Worm (Caenorhabditis elegans) whole organism, L1 larva: Measurements from ENCODE around the gene F46B6.2.
A peak's percentile ranks its signal among the peaks of the same experiment; 100 is the strongest.

Experiments used
- C04F5.9 ChIP-seq: sonication (generic microtip); optimal IDR thresholded peaks from 2 replicates; lab custom pipeline; 2016; ENCODE audit warnings: missing genetic modification characterization, missing compliant biosample characterization
- C16A3.4 ChIP-seq: fragments of 150-350 bp; optimal IDR thresholded peaks from 2 replicates; lab custom pipeline; 2014; ENCODE audit warnings: missing biosample characterization, missing genetic modification characterization
- F16B12.6 ChIP-seq: fragments of 150-350 bp; optimal IDR thresholded peaks from 2 replicates; lab custom pipeline; 2014; ENCODE audit warnings: missing biosample characterization, missing genetic modification characterization
- aly-2 ChIP-seq: fragments of 150-350 bp; optimal IDR thresholded peaks from 2 replicates; lab custom pipeline; 2014; ENCODE audit warnings: missing biosample characterization, missing genetic modification characterization
- ceh-63 ChIP-seq: fragments of 200-800 bp; sonication (Bioruptor generic); optimal IDR thresholded peaks from 2 replicates; lab custom pipeline; 2018; ENCODE audit warnings: mild to moderate bottlenecking, missing genetic modification characterization, missing compliant biosample characterization
- ceh-8 ChIP-seq: fragments of 200-800 bp; sonication (Bioruptor generic); optimal IDR thresholded peaks from 2 replicates; lab custom pipeline; 2018; ENCODE audit warnings: mild to moderate bottlenecking, missing genetic modification characterization, moderate library complexity, missing compliant biosample characterization
- ceh-82 ChIP-seq, 3 experiments: fragments of 150-350 bp in 1 of 3; sonication (generic microtip) in 2 of 3; optimal IDR thresholded peaks; 2 replicates each; lab custom pipeline; 2014 to 2017; ENCODE audit warnings: missing biosample characterization in 3 of 3, missing genetic modification characterization in 3 of 3
- ceh-90 ChIP-seq: sonication (generic microtip); optimal IDR thresholded peaks from 2 replicates; lab custom pipeline; 2016; ENCODE audit warnings: missing genetic modification characterization, missing compliant biosample characterization
- ces-1 ChIP-seq: fragments of 150-350 bp; optimal IDR thresholded peaks from 2 replicates; lab custom pipeline; 2014; ENCODE audit warnings: missing biosample characterization, missing genetic modification reagents, missing genetic modification characterization
- dpl-1 ChIP-seq, 3 experiments: fragments of 150-350 bp in 2 of 3; sonication (generic microtip) in 1 of 3; optimal IDR thresholded peaks; 2 replicates each; lab custom pipeline; 2014 to 2017; ENCODE audit warnings: missing biosample characterization in 3 of 3, missing genetic modification characterization in 3 of 3, missing genetic modification reagents in 3 of 3
- dsc-1 ChIP-seq: sonication (generic microtip); optimal IDR thresholded peaks from 2 replicates; lab custom pipeline; 2016; ENCODE audit warnings: mild to moderate bottlenecking, missing genetic modification characterization, missing compliant biosample characterization
- efl-1 ChIP-seq, 4 experiments: fragments of 150-350 bp; optimal IDR thresholded peaks in 3 of 4; peaks in 1 of 4; 1 replicate in 1 of 4; 2 replicates in 3 of 4; lab custom pipeline; 2014; ENCODE audit warnings: missing biosample characterization in 2 of 4, missing genetic modification characterization in 2 of 4, missing genetic modification reagents in 2 of 4
- efl-3 ChIP-seq: fragments of 200-800 bp; sonication (Bioruptor generic); optimal IDR thresholded peaks from 2 replicates; lab custom pipeline; 2018; ENCODE audit warnings: mild to moderate bottlenecking, missing genetic modification characterization, missing compliant biosample characterization
- egl-27 ChIP-seq, 2 experiments: fragments of 150-350 bp in 1 of 2; sonication (generic microtip); optimal IDR thresholded peaks; 3 replicates each; lab custom pipeline; 2017 to 2018; ENCODE audit warnings: missing biosample characterization in 2 of 2, missing genetic modification characterization in 2 of 2, missing genetic modification reagents in 2 of 2
- elt-2 ChIP-seq: sonication (generic microtip); optimal IDR thresholded peaks from 2 replicates; lab custom pipeline; 2016; ENCODE audit warnings: missing genetic modification characterization, mild to moderate bottlenecking, inconsistent platforms, missing compliant biosample characterization, missing genetic modification reagents
- fkh-10 ChIP-seq: sonication (generic microtip); optimal IDR thresholded peaks from 2 replicates; lab custom pipeline; 2017; ENCODE audit warnings: missing biosample characterization, missing genetic modification reagents, missing genetic modification characterization
- fkh-4 ChIP-seq: sonication (generic microtip); optimal IDR thresholded peaks from 2 replicates; lab custom pipeline; 2016; ENCODE audit warnings: missing compliant biosample characterization, missing genetic modification characterization, borderline replicate concordance
- fkh-8 ChIP-seq: sonication (generic microtip); optimal IDR thresholded peaks from 2 replicates; lab custom pipeline; 2016; ENCODE audit warnings: mild to moderate bottlenecking, missing genetic modification characterization, missing compliant biosample characterization
- grh-1 ChIP-seq: fragments of 200-800 bp; sonication (Bioruptor generic); IDR thresholded peaks from 2 replicates; pipeline ENCODE4 v1.3.6; 2022; ENCODE audit warnings: missing genetic modification reagents, missing genetic modification characterization, missing compliant biosample characterization
- hlh-17 ChIP-seq: fragments of 200-800 bp; sonication (Bioruptor generic); optimal IDR thresholded peaks from 2 replicates; lab custom pipeline; 2018; ENCODE audit warnings: missing genetic modification characterization, mild to moderate bottlenecking, missing compliant biosample characterization, moderate library complexity, borderline replicate concordance
- irx-1 ChIP-seq: sonication (generic microtip); optimal IDR thresholded peaks from 2 replicates; lab custom pipeline; 2016; ENCODE audit warnings: missing genetic modification characterization, missing compliant biosample characterization
- lin-13 ChIP-seq: fragments of 150-350 bp; optimal IDR thresholded peaks from 2 replicates; lab custom pipeline; 2014; ENCODE audit warnings: missing biosample characterization, missing genetic modification reagents, missing genetic modification characterization
- lin-35 ChIP-seq, 2 experiments: fragments of 150-350 bp; optimal IDR thresholded peaks; 2 replicates each; lab custom pipeline; 2014; ENCODE audit warnings: missing biosample characterization in 2 of 2, missing genetic modification characterization in 2 of 2, missing genetic modification reagents in 2 of 2
- lin-39 ChIP-seq: fragments of 150-350 bp; optimal IDR thresholded peaks from 2 replicates; lab custom pipeline; 2014; ENCODE audit warnings: missing biosample characterization, missing genetic modification reagents, missing genetic modification characterization
- mab-9 ChIP-seq: fragments of 200-800 bp; sonication (Bioruptor generic); IDR thresholded peaks from 2 replicates; pipeline ENCODE4 v1.3.6; 2022; ENCODE audit warnings: missing genetic modification reagents, missing genetic modification characterization, missing compliant biosample characterization
- mef-2 ChIP-seq: fragments of 150-350 bp; optimal IDR thresholded peaks from 2 replicates; lab custom pipeline; 2014; ENCODE audit warnings: missing biosample characterization, missing genetic modification characterization
- mep-1 ChIP-seq: fragments of 150-350 bp; optimal IDR thresholded peaks from 2 replicates; lab custom pipeline; 2014; ENCODE audit warnings: missing biosample characterization, missing genetic modification characterization
- nhr-11 ChIP-seq: fragments of 150-350 bp; optimal IDR thresholded peaks from 2 replicates; lab custom pipeline; 2014; ENCODE audit warnings: missing biosample characterization, missing genetic modification characterization
- nhr-12 ChIP-seq: sonication (generic microtip); optimal IDR thresholded peaks from 2 replicates; lab custom pipeline; 2017; ENCODE audit warnings: missing biosample characterization, missing genetic modification characterization
- nhr-20 ChIP-seq: sonication (generic microtip); optimal IDR thresholded peaks from 2 replicates; lab custom pipeline; 2016; ENCODE audit warnings: mild to moderate bottlenecking, missing genetic modification characterization, missing compliant biosample characterization
- nhr-237 ChIP-seq: fragments of 150-350 bp; optimal IDR thresholded peaks from 2 replicates; lab custom pipeline; 2014; ENCODE audit warnings: missing biosample characterization, missing genetic modification characterization
- nhr-28 ChIP-seq: fragments of 150-350 bp; optimal IDR thresholded peaks from 2 replicates; lab custom pipeline; 2014; ENCODE audit warnings: missing biosample characterization, missing genetic modification characterization
- nhr-71 ChIP-seq: sonication (generic microtip); optimal IDR thresholded peaks from 2 replicates; lab custom pipeline; 2016; ENCODE audit warnings: mild to moderate bottlenecking, missing genetic modification characterization, moderate library complexity, missing compliant biosample characterization
- nhr-76 ChIP-seq: sonication (generic microtip); optimal IDR thresholded peaks from 2 replicates; lab custom pipeline; 2017; ENCODE audit warnings: missing biosample characterization, missing genetic modification characterization
- nhr-85 ChIP-seq: sonication (generic microtip); peaks from one replicate; lab custom pipeline; 2016; ENCODE audit warnings: missing genetic modification characterization, inconsistent platforms, missing compliant biosample characterization
- nhr-90 ChIP-seq: sonication (generic microtip); optimal IDR thresholded peaks from 2 replicates; lab custom pipeline; 2016; ENCODE audit warnings: mild to moderate bottlenecking, missing genetic modification characterization, missing compliant biosample characterization; ENCODE audit not compliant: poor library complexity
- snu-23 ChIP-seq: sonication (generic microtip); optimal IDR thresholded peaks from 2 replicates; lab custom pipeline; 2016; ENCODE audit warnings: missing genetic modification characterization, missing compliant biosample characterization
- sox-4 ChIP-seq: sonication (generic microtip); optimal IDR thresholded peaks from 2 replicates; lab custom pipeline; 2016; ENCODE audit warnings: missing genetic modification characterization, missing compliant biosample characterization
- tbx-2 ChIP-seq: sonication (generic microtip); optimal IDR thresholded peaks from 2 replicates; lab custom pipeline; 2016; ENCODE audit warnings: missing genetic modification characterization, missing compliant biosample characterization
- tlp-1 ChIP-seq: fragments of 150-350 bp; optimal IDR thresholded peaks from 2 replicates; lab custom pipeline; 2014; ENCODE audit warnings: missing biosample characterization, missing genetic modification characterization
- unc-62 ChIP-seq: fragments of 150-350 bp; optimal IDR thresholded peaks from 2 replicates; lab custom pipeline; 2014; ENCODE audit warnings: missing biosample characterization, missing genetic modification reagents, missing genetic modification characterization
- unc-86 ChIP-seq: sonication (generic microtip); optimal IDR thresholded peaks from 2 replicates; lab custom pipeline; 2016; ENCODE audit warnings: missing genetic modification characterization, missing compliant biosample characterization
- unc-98 ChIP-seq: fragments of 200-800 bp; sonication (Bioruptor generic); IDR thresholded peaks from 2 replicates; pipeline ENCODE4 v1.3.6; 2022; ENCODE audit warnings: missing genetic modification characterization, missing compliant biosample characterization
- xbp-1 ChIP-seq: sonication (generic microtip); optimal IDR thresholded peaks from 2 replicates; lab custom pipeline; 2016; ENCODE audit warnings: missing genetic modification characterization, missing compliant biosample characterization
- zag-1 ChIP-seq: fragments of 150-350 bp; optimal IDR thresholded peaks from 2 replicates; lab custom pipeline; 2014; ENCODE audit warnings: missing biosample characterization, missing genetic modification characterization
- zip-4 ChIP-seq: fragments of 200-800 bp; sonication (Bioruptor generic); optimal IDR thresholded peaks from 2 replicates; lab custom pipeline; 2018; ENCODE audit warnings: mild to moderate bottlenecking, missing genetic modification characterization, moderate library complexity, missing compliant biosample characterization
- ztf-11 ChIP-seq, 2 experiments: sonication (generic microtip); optimal IDR thresholded peaks; 2 replicates each; lab custom pipeline; 2016 to 2017; ENCODE audit warnings: missing genetic modification characterization in 2 of 2, missing biosample characterization in 1 of 2, missing compliant biosample characterization in 1 of 2

F46B6.2 gene

ce11 chrV:9796562-9796961 is 24.5 kb downstream of the F46B6.2 start, which contains the start of gene F46B6.9:
Gene F46B6.9 (plus strand): TSS chrV:9796862.
- TF ChIP-seq dsc-1 (no peak), mep-1 (tag; lab: Kevin White, UChicago) (no peak), nhr-28 (no peak), lin-39 (tag; lab: Kevin White, UChicago) (no peak), C04F5.9 (tag; lab: Kevin White, UChicago) (no peak), grh-1 (GFP tag; lab: Robert Waterston, UW) (no peak), C16A3.4 (no peak), zag-1 (tag; lab: Kevin White, UChicago) (no peak), zip-4 (no peak), nhr-11 (tag; lab: Kevin White, UChicago) (no peak), nhr-12 (tag; lab: Kevin White, UChicago) (no peak), efl-3 (GFP tag; lab: Kevin White, UChicago) (no peak), elt-2 (tag; lab: Kevin White, UChicago) (no peak), irx-1 (no peak), lin-35 (GFP tag; optimal IDR thresholded peaks at IDR 0.05; lab: Kevin White, UChicago) (no peak), ceh-82 (tag; optimal IDR thresholded peaks at IDR 0.05; lab: Kevin White, UChicago) (no peak), nhr-237 (no peak), hlh-17 (GFP tag; lab: Kevin White, UChicago) (no peak), egl-27 (tag; optimal IDR thresholded peaks at IDR 0.05; lab: Kevin White, UChicago) (no peak)

DNA sequence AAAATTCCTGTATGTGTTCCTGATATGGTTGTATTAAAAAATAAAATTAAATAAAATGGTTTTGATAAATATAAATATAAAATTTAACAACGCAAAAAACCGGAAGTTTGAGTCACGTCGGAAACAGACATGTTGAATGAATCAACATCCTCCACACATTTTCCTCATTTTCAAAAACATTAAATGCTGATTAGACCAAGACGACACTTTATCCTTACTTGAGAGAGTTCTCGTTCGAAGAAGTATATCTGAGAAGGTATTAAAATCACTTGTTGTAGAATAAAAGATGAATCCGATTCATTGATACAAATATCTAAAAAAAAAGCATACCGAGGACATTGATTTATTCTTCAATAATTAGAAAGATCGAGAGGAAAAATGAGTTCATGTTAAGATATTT is 26.1 kb downstream of the F46B6.2 start:
- TF ChIP-seq mab-9 (GFP tag; lab: Robert Waterston, UW): no peak
- no peak for TF ChIP-seq efl-1 (optimal IDR thresholded peaks at IDR 0.05; lab: Kevin White, UChicago)
- peak in 1 of 2 experiments; percentile 51 for TF ChIP-seq efl-1 (GFP tag; optimal IDR thresholded peaks at IDR 0.05 in 1 of 2; lab: Kevin White, UChicago)
- TF ChIP-seq dsc-1: peak; percentile 87
- peak; percentile 34 for TF ChIP-seq fkh-4 (tag; lab: Kevin White, UChicago)
- no peak for TF ChIP-seq tbx-2
- TF ChIP-seq aly-2: no peak
- TF ChIP-seq nhr-28: no peak
- TF ChIP-seq unc-98 (GFP tag; lab: Robert Waterston, UW): no peak
- TF ChIP-seq sox-4 (tag; lab: Kevin White, UChicago): no peak
- no peak for TF ChIP-seq nhr-71
- TF ChIP-seq elt-2 (tag; lab: Kevin White, UChicago): no peak
- no peak for TF ChIP-seq fkh-10 (GFP tag; lab: Kevin White, UChicago)
- TF ChIP-seq lin-39 (tag; lab: Kevin White, UChicago): no peak
- no peak for TF ChIP-seq mep-1 (tag; lab: Kevin White, UChicago)
- no peak for TF ChIP-seq dpl-1 (GFP tag; optimal IDR thresholded peaks at IDR 0.05; lab: Kevin White, UChicago)
- TF ChIP-seq hlh-17 (GFP tag; lab: Kevin White, UChicago): no peak
- no peak for TF ChIP-seq nhr-237
- no peak for TF ChIP-seq mef-2 (tag; lab: Kevin White, UChicago)
- no peak for TF ChIP-seq tlp-1 (tag; lab: Kevin White, UChicago)

- TF ChIP-seq nhr-85 (tag; lab: Kevin White, UChicago) (no peak), unc-62 (GFP tag; lab: Kevin White, UChicago) (no peak), ceh-90 (tag; lab: Kevin White, UChicago) (no peak), nhr-76 (tag; lab: Kevin White, UChicago) (no peak), xbp-1 (tag; lab: Kevin White, UChicago) (no peak)
Observed at ce11 chrV:9799076-9799475, 27.0 kb downstream of the F46B6.2 start, which contains the start of gene F46B6.13. Gene F46B6.13 (minus strand): TSS chrV:9799176.

DNA sequence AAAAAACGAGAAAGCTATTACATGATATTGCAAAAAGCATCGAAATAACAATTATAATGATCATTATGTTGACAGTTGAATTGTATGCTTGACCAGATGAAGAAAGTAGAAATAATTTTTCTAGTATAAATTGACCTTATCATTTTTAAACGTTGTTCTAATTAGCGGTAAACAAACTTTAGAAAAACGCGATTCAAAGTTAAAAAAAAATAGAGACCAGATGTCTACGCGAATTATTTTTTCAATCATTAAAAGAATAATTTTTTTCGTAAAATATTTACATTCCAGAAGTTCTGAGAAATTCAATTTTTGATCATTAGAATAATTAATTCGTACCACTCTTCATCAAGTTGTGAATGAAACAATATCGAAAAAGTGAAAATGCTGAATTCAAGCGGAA is 29.9 kb downstream of the F46B6.2 start, which contains the start of gene F46B6.10:
Gene F46B6.10, minus strand, starts transcription at position 101 of the 400 bp plus-strand sequence.
- no peak for TF ChIP-seq tbx-2
- TF ChIP-seq nhr-90 (tag; lab: Kevin White, UChicago): no peak
- no peak for TF ChIP-seq snu-23
- TF ChIP-seq mef-2 (tag; lab: Kevin White, UChicago): no peak
- no peak for TF ChIP-seq nhr-20 (tag; lab: Kevin White, UChicago)
- no peak for TF ChIP-seq dpl-1 (GFP tag; optimal IDR thresholded peaks at IDR 0.05; lab: Kevin White, UChicago)
- no peak for TF ChIP-seq ces-1 (GFP tag; lab: Kevin White, UChicago)
- no peak for TF ChIP-seq unc-62 (GFP tag; lab: Kevin White, UChicago)
- no peak for TF ChIP-seq mep-1 (tag; lab: Kevin White, UChicago)
- no peak for TF ChIP-seq F16B12.6
- no peak for TF ChIP-seq nhr-12 (tag; lab: Kevin White, UChicago)
- TF ChIP-seq ztf-11 (tag; optimal IDR thresholded peaks at IDR 0.05; lab: Kevin White, UChicago): no peak
- no peak for TF ChIP-seq nhr-71
- TF ChIP-seq lin-13 (GFP tag; lab: Kevin White, UChicago): no peak
- TF ChIP-seq ceh-8: no peak
- TF ChIP-seq ceh-63: no peak
- TF ChIP-seq tlp-1 (tag; lab: Kevin White, UChicago): no peak
- TF ChIP-seq unc-86 (tag; lab: Kevin White, UChicago): no peak
- TF ChIP-seq fkh-8 (tag; lab: Kevin White, UChicago): no peak
